Worm (Caenorhabditis elegans): ENCODE measurements around the gene srx-7.

DNA sequence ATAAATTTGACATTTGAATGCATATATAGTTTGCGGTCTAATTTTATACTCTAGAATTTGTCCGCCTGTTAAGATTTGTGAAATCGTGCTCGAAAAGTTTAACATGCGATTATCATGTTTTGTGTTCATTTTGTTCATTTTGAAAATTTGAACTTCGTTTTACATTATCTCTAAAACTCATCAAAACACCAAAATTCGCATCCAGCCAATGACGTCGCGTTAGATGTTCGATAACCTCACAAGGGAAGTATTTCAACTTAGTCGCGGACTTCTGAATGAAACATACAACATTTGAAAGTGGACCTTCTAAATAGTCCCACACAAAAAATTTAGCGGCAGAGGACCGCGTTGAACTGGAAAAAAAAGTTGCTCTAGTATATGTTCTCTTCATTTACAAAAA is 18.5 kb upstream of the srx-7 start:
- TF ChIP-seq nhr-28 (tag; optimal IDR thresholded peaks at IDR 0.05) (no peak), elt-1 (tag; optimal IDR thresholded peaks at IDR 0.05) (peak; percentile 68), zag-1 (tag; optimal IDR thresholded peaks at IDR 0.05) (no peak)
